Worm (Caenorhabditis elegans): ENCODE measurements around the gene irld-12.
"Not testable (repeated sequence)": the region's sequence is repeated elsewhere in the genome, so short reads cannot be mapped to it uniquely, and the experiment has no call there.

The irld-12 gene

DNA sequence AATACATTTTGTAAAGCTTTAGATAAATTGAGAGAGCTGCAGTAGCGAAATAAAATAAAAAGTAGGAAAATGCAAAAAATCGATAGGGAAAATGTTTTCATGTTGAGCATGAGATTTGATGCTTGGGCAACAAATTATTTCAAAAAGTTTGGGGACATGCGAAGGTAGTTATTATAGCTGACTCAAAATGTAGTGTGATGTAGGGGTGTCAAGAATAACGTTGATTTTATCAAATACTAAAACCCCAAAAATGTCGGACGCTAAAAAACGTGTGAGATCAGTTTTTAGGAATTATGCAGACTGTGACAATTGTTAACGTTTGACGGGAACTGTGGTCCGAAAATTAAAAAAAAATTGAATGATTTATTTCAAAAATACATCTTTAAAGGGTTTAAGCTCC is at the start of gene irld-12:
irld-12 (minus strand) TSS at position 101 of the 400 bp plus-strand sequence.
- TF ChIP-seq alr-1 (tag; optimal IDR thresholded peaks at IDR 0.05) (no peak), egl-27 (tag; optimal IDR thresholded peaks at IDR 0.05) (no peak), Y55F3AM.14 (GFP tag; optimal IDR thresholded peaks at IDR 0.05) (no peak), lsy-2 (tag; optimal IDR thresholded peaks at IDR 0.05) (no peak), snpc-4 (tag; optimal IDR thresholded peaks at IDR 0.05) (no peak), blmp-1 (tag; optimal IDR thresholded peaks at IDR 0.05; ENCODE audit: insufficient read depth) (no peak), ama-1 (optimal IDR thresholded peaks at IDR 0.05) (no peak), ZK546.5 (tag; optimal IDR thresholded peaks at IDR 0.05) (no peak), peb-1 (tag; optimal IDR thresholded peaks at IDR 0.05) (no peak), lin-39 (tag; optimal IDR thresholded peaks at IDR 0.05) (no peak), dmd-4 (tag; optimal IDR thresholded peaks at IDR 0.05) (no peak), zag-1 (tag; optimal IDR thresholded peaks at IDR 0.05) (no peak), ztf-1 (GFP tag; conservative IDR thresholded peaks at IDR 0.05) (no peak), ztf-11 (tag; optimal IDR thresholded peaks at IDR 0.05) (no peak), nhr-12 (tag; optimal IDR thresholded peaks at IDR 0.05) (no peak), F13H6.1 (tag; optimal IDR thresholded peaks at IDR 0.05) (no peak), nhr-11 (tag; optimal IDR thresholded peaks at IDR 0.05) (no peak)

DNA sequence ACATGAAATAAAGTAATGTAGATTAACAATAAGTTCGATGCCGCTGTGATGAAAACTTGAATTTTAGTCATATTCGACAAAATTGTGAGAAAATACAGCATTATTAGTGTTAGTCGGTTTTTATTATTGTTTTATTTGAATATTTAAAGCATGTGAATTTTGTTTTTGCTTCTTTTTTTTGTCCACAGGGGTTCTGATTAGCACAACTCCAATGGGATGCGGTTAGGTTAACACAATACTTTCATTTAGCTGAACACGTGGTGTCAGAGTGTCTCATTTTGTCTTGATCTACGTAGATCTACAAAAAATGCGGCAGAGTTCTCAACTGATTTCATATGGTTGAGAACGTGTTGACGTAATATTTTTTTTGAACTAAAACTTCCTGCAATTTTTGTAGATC is 47.9 kb upstream of the irld-12 start, which contains the start of gene str-40:
str-40 (minus strand) TSS at position 101 of the 400 bp plus-strand sequence.
- TF ChIP-seq nhr-21 (tag; optimal IDR thresholded peaks at IDR 0.05) (no peak), ZK546.5 (tag; optimal IDR thresholded peaks at IDR 0.05) (no peak), mdl-1 (tag; optimal IDR thresholded peaks at IDR 0.05) (no peak), elt-3 (tag; optimal IDR thresholded peaks at IDR 0.05) (no peak), ztf-1 (GFP tag; conservative IDR thresholded peaks at IDR 0.05) (no peak), sem-4 (tag; optimal IDR thresholded peaks at IDR 0.05) (no peak), unc-39 (tag; optimal IDR thresholded peaks at IDR 0.05) (no peak), ceh-82 (tag; optimal IDR thresholded peaks at IDR 0.05) (no peak), peb-1 (tag; optimal IDR thresholded peaks at IDR 0.05) (no peak), F13H6.1 (tag; optimal IDR thresholded peaks at IDR 0.05) (no peak), ztf-4 (tag; optimal IDR thresholded peaks at IDR 0.05) (no peak), nhr-6 (tag; optimal IDR thresholded peaks at IDR 0.05) (no peak), alr-1 (tag; optimal IDR thresholded peaks at IDR 0.05) (no peak), nhr-10 (tag; optimal IDR thresholded peaks at IDR 0.05) (no peak)

DNA sequence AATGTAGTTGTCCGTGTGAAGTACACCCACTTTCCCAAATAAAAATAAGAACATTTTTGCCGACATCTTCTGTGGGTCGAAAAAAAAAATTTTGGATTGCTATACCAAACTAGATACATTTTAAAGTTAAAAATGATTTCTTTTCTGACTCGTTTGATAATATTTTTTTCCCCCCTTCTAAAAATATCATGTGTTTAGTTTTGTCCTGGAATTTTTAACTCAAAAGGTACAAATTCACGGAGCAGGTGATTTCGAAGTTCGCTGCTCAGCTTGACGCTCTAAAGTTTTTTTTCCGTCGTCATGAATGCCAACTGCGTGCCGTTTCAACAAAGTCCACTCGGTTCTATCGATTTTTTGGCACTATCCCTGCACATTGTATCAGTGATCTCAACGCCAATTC is 44.7 kb upstream of the irld-12 start, which contains the start of gene srh-185:
srh-185 (plus strand) TSS at position 301 of the 400 bp plus-strand sequence.
- TF ChIP-seq nhr-25 (tag; optimal IDR thresholded peaks at IDR 0.05) (no peak), peb-1 (tag; optimal IDR thresholded peaks at IDR 0.05) (no peak), unc-55 (GFP tag; optimal IDR thresholded peaks at IDR 0.05) (no peak), C34F6.9 (tag; optimal IDR thresholded peaks at IDR 0.05) (no peak), ama-1 (optimal IDR thresholded peaks at IDR 0.05) (no peak), R02D3.7 (tag; optimal IDR thresholded peaks at IDR 0.05) (no peak), unc-62 (GFP tag; optimal IDR thresholded peaks at IDR 0.05) (no peak), ztf-1 (GFP tag; conservative IDR thresholded peaks at IDR 0.05) (no peak), elt-1 (tag; optimal IDR thresholded peaks at IDR 0.05) (no peak), snpc-4 (tag; optimal IDR thresholded peaks at IDR 0.05) (no peak), egl-27 (tag; optimal IDR thresholded peaks at IDR 0.05) (no peak), mab-5 (tag; optimal IDR thresholded peaks at IDR 0.05) (no peak)

DNA sequence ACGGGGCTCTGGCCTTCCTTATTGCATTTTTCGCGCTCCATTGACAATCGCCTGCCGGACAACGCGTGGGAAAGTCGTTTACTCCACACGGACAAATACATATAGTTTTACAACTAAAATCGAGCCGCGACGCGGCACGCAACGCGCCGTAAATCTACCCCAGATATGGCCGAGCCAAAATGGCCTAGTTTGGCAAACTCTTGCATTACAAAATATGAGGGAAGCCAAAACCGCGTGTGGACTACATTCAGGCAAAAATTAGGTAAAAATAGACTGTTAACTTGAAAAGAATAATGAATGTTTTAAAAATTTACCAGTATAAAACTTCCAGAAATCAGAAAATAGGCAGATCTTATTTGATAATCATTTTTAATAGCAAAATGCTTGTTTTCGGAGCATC is 43.2 kb upstream of the irld-12 start, which contains the start of gene srt-16:
srt-16 (minus strand) TSS at position 101 of the 400 bp plus-strand sequence.
- TF ChIP-seq nhr-25 (tag; optimal IDR thresholded peaks at IDR 0.05); Y55F3AM.14 (GFP tag; optimal IDR thresholded peaks at IDR 0.05); unc-62 (GFP tag; optimal IDR thresholded peaks at IDR 0.05): not testable (repeated sequence)

DNA sequence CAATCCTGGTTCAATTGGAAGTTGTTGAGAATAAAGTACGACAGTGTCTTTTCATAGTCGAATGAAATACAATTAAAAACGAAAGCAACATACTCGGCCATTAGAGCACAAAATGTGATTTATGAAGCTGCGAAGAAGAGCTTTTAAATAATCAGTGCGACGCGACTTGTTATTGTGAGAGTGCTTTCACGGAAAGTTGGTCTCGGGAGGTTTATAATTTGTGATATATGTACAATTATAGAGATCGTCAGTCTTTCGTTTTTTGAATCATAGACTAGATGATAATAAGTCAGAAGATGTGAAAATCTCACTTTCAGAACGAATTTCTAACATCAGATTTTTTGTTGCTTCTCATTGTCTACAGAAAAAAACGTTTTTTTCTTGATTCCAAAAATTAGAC is 40.9 kb upstream of the irld-12 start, which contains the start of gene srt-15:
srt-15 (minus strand) TSS at position 101 of the 400 bp plus-strand sequence.
- TF ChIP-seq mdl-1 (tag; optimal IDR thresholded peaks at IDR 0.05) (no peak), C34F6.9 (tag; optimal IDR thresholded peaks at IDR 0.05) (no peak), gmeb-1 (tag; optimal IDR thresholded peaks at IDR 0.05) (no peak), elt-3 (tag; optimal IDR thresholded peaks at IDR 0.05) (no peak), unc-62 (GFP tag; optimal IDR thresholded peaks at IDR 0.05) (no peak), mab-5 (tag; optimal IDR thresholded peaks at IDR 0.05) (no peak), dmd-4 (tag; optimal IDR thresholded peaks at IDR 0.05) (no peak), ama-1 (optimal IDR thresholded peaks at IDR 0.05) (no peak), lin-11 (tag; optimal IDR thresholded peaks at IDR 0.05) (no peak), nhr-23 (tag; optimal IDR thresholded peaks at IDR 0.05) (no peak), ceh-82 (tag; optimal IDR thresholded peaks at IDR 0.05) (no peak), nhr-21 (tag; optimal IDR thresholded peaks at IDR 0.05) (no peak), crh-2 (tag; optimal IDR thresholded peaks at IDR 0.05) (no peak), Y55F3AM.14 (GFP tag; optimal IDR thresholded peaks at IDR 0.05) (no peak), zag-1 (tag; optimal IDR thresholded peaks at IDR 0.05) (no peak), nhr-11 (tag; optimal IDR thresholded peaks at IDR 0.05) (no peak), egl-27 (tag; optimal IDR thresholded peaks at IDR 0.05) (no peak)

All from whole organism, L2 larva.